Worm (Caenorhabditis elegans) whole organism, mixed stage, embryonic: ENCODE data around the gene Y82E9BR.3.

Experiments used
- blmp-1 ChIP-seq: fragments of 150-350 bp; optimal IDR thresholded peaks from 2 replicates; lab custom pipeline; 2014; ENCODE audit warnings: missing biosample characterization, missing genetic modification characterization
- drap-1 ChIP-seq: fragments of 200-800 bp; sonication (Bioruptor generic); optimal IDR thresholded peaks from 3 replicates; lab custom pipeline; 2018; ENCODE audit warnings: mild to moderate bottlenecking, missing genetic modification characterization, missing compliant biosample characterization
- elt-1 ChIP-seq: sonication (generic microtip); optimal IDR thresholded peaks from 2 replicates; lab custom pipeline; 2017; ENCODE audit warnings: missing genetic modification characterization, mild to moderate bottlenecking, missing compliant biosample characterization, antibody characterized with exemption, moderate library complexity, borderline replicate concordance; ENCODE audit not compliant: insufficient read depth
- elt-3 ChIP-seq: fragments of 150-350 bp; optimal IDR thresholded peaks from 2 replicates; lab custom pipeline; 2014; ENCODE audit warnings: missing biosample characterization, missing genetic modification characterization
- flh-1 ChIP-seq: fragments of 200-800 bp; sonication (Bioruptor generic); optimal IDR thresholded peaks from 2 replicates; lab custom pipeline; 2018; ENCODE audit warnings: mild to moderate bottlenecking, missing genetic modification characterization, moderate library complexity, missing compliant biosample characterization
- hlh-1 ChIP-seq: fragments of 150-350 bp; optimal IDR thresholded peaks from 2 replicates; lab custom pipeline; 2014; ENCODE audit warnings: missing biosample characterization, missing genetic modification reagents, missing genetic modification characterization
- mep-1 ChIP-seq: fragments of 150-350 bp; optimal IDR thresholded peaks from 2 replicates; lab custom pipeline; 2017; ENCODE audit warnings: missing biosample characterization, missing genetic modification reagents, missing genetic modification characterization, inconsistent platforms
- nhr-28 ChIP-seq: fragments of 150-350 bp; optimal IDR thresholded peaks from 2 replicates; lab custom pipeline; 2014; ENCODE audit warnings: missing biosample characterization, missing genetic modification characterization
- nhr-76 ChIP-seq: sonication (generic microtip); optimal IDR thresholded peaks from 2 replicates; lab custom pipeline; 2017; ENCODE audit warnings: missing biosample characterization, missing genetic modification characterization
- snpc-4 ChIP-seq: fragments of 150-350 bp; optimal IDR thresholded peaks from 2 replicates; lab custom pipeline; 2014; ENCODE audit warnings: missing biosample characterization, missing genetic modification characterization
- sptf-1 ChIP-seq: sonication (generic microtip); optimal IDR thresholded peaks from 2 replicates; lab custom pipeline; 2017; ENCODE audit warnings: mild to moderate bottlenecking, missing genetic modification characterization, moderate library complexity, missing compliant biosample characterization
- unc-39 ChIP-seq: fragments of 150-350 bp; optimal IDR thresholded peaks from 2 replicates; lab custom pipeline; 2014; ENCODE audit warnings: missing biosample characterization, missing genetic modification characterization
- unc-62 ChIP-seq: fragments of 150-350 bp; optimal IDR thresholded peaks from 2 replicates; lab custom pipeline; 2014; ENCODE audit warnings: missing biosample characterization, missing genetic modification reagents, missing genetic modification characterization
- ztf-11 ChIP-seq: fragments of 150-350 bp; optimal IDR thresholded peaks from 2 replicates; lab custom pipeline; 2014; ENCODE audit warnings: missing biosample characterization, missing genetic modification characterization

DNA sequence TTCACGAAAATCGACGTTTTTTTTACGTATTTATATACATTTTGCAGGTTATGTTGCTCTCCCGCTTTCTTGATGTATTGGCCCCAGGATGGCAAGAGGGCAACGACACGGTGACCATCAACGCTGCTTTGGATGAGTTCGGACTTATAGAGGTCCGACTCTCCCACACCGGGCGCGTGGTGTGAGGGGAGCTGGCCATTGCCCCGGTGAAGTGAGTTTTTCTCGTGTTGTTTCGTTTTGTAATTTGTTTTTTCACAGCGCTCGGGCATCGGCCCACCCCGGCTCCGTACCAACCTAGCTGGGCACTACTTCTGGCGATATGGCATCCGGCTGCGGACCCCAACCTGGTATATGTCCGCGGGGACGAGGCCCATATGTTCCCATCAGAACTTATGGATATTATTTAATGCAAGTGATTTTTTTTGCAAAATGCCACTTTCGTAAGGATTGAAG lies 44.6 kb upstream of the Y82E9BR.3 start, which contains the start of gene Y82E9BR.20:
- TF ChIP-seq elt-1 (tag; lab: Kevin White, UChicago) (no peak), ztf-11 (tag; lab: Kevin White, UChicago) (no peak), nhr-76 (no peak), nhr-28 (no peak), sptf-1 (no peak), unc-39 (tag; lab: Kevin White, UChicago) (no peak), snpc-4 (tag; lab: Kevin White, UChicago) (no peak), elt-3 (tag; lab: Kevin White, UChicago) (no peak), hlh-1 (tag; lab: Kevin White, UChicago) (no peak), unc-62 (GFP tag; lab: Kevin White, UChicago) (no peak), flh-1 (GFP tag; lab: Kevin White, UChicago) (no peak), blmp-1 (tag; lab: Kevin White, UChicago) (no peak), drap-1 (GFP tag; lab: Kevin White, UChicago) (no peak), mep-1 (tag; lab: Kevin White, UChicago) (no peak)
